Fruit fly (Drosophila melanogaster) whole organism, embryonic: Measurements from ENCODE around the gene Cyp4ac3.

Experiments used
- Aef1 ChIP-seq: fragments of 200-800 bp; sonication (Bioruptor generic); IDR thresholded peaks from 3 replicates; pipeline ENCODE4 v1.3.6; 2022; ENCODE audit warnings: missing biosample characterization, missing genetic modification characterization
- BEAF-32 ChIP-seq: fragments of 200-800 bp; sonication (Bioruptor generic); optimal IDR thresholded peaks from 3 replicates; lab custom pipeline; 2017; ENCODE audit warnings: missing biosample characterization, missing genetic modification characterization, mild to moderate bottlenecking, moderate library complexity, missing genetic modification reagents
- BtbVII ChIP-seq: fragments of 200-800 bp; sonication (Bioruptor generic); optimal IDR thresholded peaks from 3 replicates; lab custom pipeline; 2017; ENCODE audit warnings: missing biosample characterization, mild to moderate bottlenecking, missing genetic modification characterization
- CG10147 ChIP-seq: fragments of 200-800 bp; sonication (Bioruptor generic); optimal IDR thresholded peaks from 2 replicates; lab custom pipeline; 2019; ENCODE audit warnings: missing biosample characterization, mild to moderate bottlenecking, missing genetic modification characterization, moderate library complexity
- CG11456 ChIP-seq: fragments of 200-800 bp; sonication (Bioruptor generic); IDR thresholded peaks from 3 replicates; pipeline ENCODE4 v1.3.6; 2022; ENCODE audit warnings: missing biosample characterization, missing genetic modification characterization
- CG13624 ChIP-seq: fragments of 200-800 bp; sonication (Bioruptor generic); optimal IDR thresholded peaks from 2 replicates; lab custom pipeline; 2016; ENCODE audit warnings: missing biosample characterization, missing genetic modification characterization
- CG1529 ChIP-seq: fragments of 200-800 bp; sonication (Bioruptor generic); optimal IDR thresholded peaks from 3 replicates; lab custom pipeline; 2018; ENCODE audit warnings: missing biosample characterization, missing genetic modification characterization
- CG16863 ChIP-seq: fragments of 200-800 bp; sonication (Bioruptor generic); optimal IDR thresholded peaks from 3 replicates; lab custom pipeline; 2016; ENCODE audit warnings: missing biosample characterization, missing genetic modification characterization
- CG17359 ChIP-seq: fragments of 200-800 bp; sonication (Bioruptor generic); optimal IDR thresholded peaks from 3 replicates; lab custom pipeline; 2018; ENCODE audit warnings: missing biosample characterization, mild to moderate bottlenecking, missing genetic modification characterization, moderate library complexity
- CG18476 ChIP-seq: fragments of 200-800 bp; sonication (Bioruptor generic); optimal IDR thresholded peaks from 2 replicates; lab custom pipeline; 2016; ENCODE audit warnings: missing biosample characterization, mild to moderate bottlenecking, missing genetic modification characterization
- CG2202 ChIP-seq: fragments of 200-800 bp; sonication (Bioruptor generic); optimal IDR thresholded peaks from 2 replicates; lab custom pipeline; 2018; ENCODE audit warnings: missing biosample characterization, mild to moderate bottlenecking, missing genetic modification characterization
- CG33557 ChIP-seq: fragments of 200-800 bp; sonication (Bioruptor generic); optimal IDR thresholded peaks from 2 replicates; lab custom pipeline; 2019; ENCODE audit warnings: missing biosample characterization, mild to moderate bottlenecking, missing genetic modification characterization, moderate library complexity
- CG42726 ChIP-seq: fragments of 200-800 bp; sonication (Bioruptor generic); IDR thresholded peaks from 2 replicates; pipeline ENCODE4 v1.3.6; 2022; ENCODE audit warnings: missing biosample characterization, missing genetic modification characterization; ENCODE audit not compliant: partially characterized antibody
- CG4820 ChIP-seq: fragments of 200-800 bp; sonication (Bioruptor generic); optimal IDR thresholded peaks from 3 replicates; lab custom pipeline; 2016; ENCODE audit warnings: missing biosample characterization, missing genetic modification characterization
- CG5953 ChIP-seq: fragments of 200-800 bp; sonication (Bioruptor generic); IDR thresholded peaks from 2 replicates; pipeline ENCODE4 v1.3.6; 2022; ENCODE audit warnings: missing biosample characterization, missing genetic modification characterization
- CG6765 ChIP-seq: fragments of 200-800 bp; sonication (Bioruptor generic); optimal IDR thresholded peaks from 3 replicates; lab custom pipeline; 2017; ENCODE audit warnings: missing biosample characterization, mild to moderate bottlenecking, missing genetic modification characterization
- CG7271 ChIP-seq: fragments of 200-800 bp; sonication (Bioruptor generic); optimal IDR thresholded peaks from 2 replicates; lab custom pipeline; 2018; ENCODE audit warnings: missing biosample characterization, mild to moderate bottlenecking, missing genetic modification characterization, moderate library complexity
- CG7987 ChIP-seq: fragments of 200-800 bp; sonication (Bioruptor generic); optimal IDR thresholded peaks from 2 replicates; lab custom pipeline; 2018; ENCODE audit warnings: missing biosample characterization, mild to moderate bottlenecking, missing genetic modification characterization, moderate library complexity
- CG9437 ChIP-seq: fragments of 200-800 bp; sonication (Bioruptor generic); optimal IDR thresholded peaks from 2 replicates; lab custom pipeline; 2018; ENCODE audit warnings: missing biosample characterization, mild to moderate bottlenecking, missing genetic modification characterization
- D ChIP-seq, 2 experiments: fragments of 200-800 bp in 1 of 2; fragments of >200 bp in 1 of 2; sonication (Bioruptor generic) in 1 of 2; optimal IDR thresholded peaks; 2 replicates in 1 of 2; 3 replicates in 1 of 2; lab custom pipeline; 2017; ENCODE audit warnings: mild to moderate bottlenecking in 1 of 2, missing biosample characterization in 1 of 2, missing genetic modification characterization in 1 of 2, missing genetic modification reagents in 1 of 2
- D19B ChIP-seq: fragments of 200-800 bp; sonication (Bioruptor generic); optimal IDR thresholded peaks from 2 replicates; lab custom pipeline; 2017; ENCODE audit warnings: missing biosample characterization, mild to moderate bottlenecking, missing genetic modification characterization
- Dip2 ChIP-seq: fragments of 200-800 bp; sonication (Bioruptor generic); IDR thresholded peaks from 2 replicates; pipeline ENCODE4 v1.3.6; 2022; ENCODE audit warnings: missing biosample characterization, missing genetic modification characterization
- H2.0 ChIP-seq: fragments of 200-800 bp; sonication (Bioruptor generic); IDR thresholded peaks from 2 replicates; pipeline ENCODE4 v1.3.6; 2022; ENCODE audit warnings: missing biosample characterization, missing genetic modification characterization
- HmgZ ChIP-seq: fragments of 200-800 bp; sonication (Bioruptor generic); optimal IDR thresholded peaks from 2 replicates; lab custom pipeline; 2018; ENCODE audit warnings: missing biosample characterization, mild to moderate bottlenecking, missing genetic modification characterization
- Hmr ChIP-seq: fragments of 200-800 bp; sonication (Bioruptor generic); optimal IDR thresholded peaks from 3 replicates; lab custom pipeline; 2017; ENCODE audit warnings: mild to moderate bottlenecking, missing biosample characterization, missing genetic modification reagents, missing genetic modification characterization
- MBD-R2 ChIP-seq: fragments of 200-800 bp; sonication (Bioruptor generic); IDR thresholded peaks from 2 replicates; pipeline ENCODE4 v1.3.6; 2022; ENCODE audit warnings: missing biosample characterization, missing genetic modification characterization
- Nf-YC ChIP-seq: fragments of 200-800 bp; optimal IDR thresholded peaks from 3 replicates; lab custom pipeline; 2019; ENCODE audit warnings: missing biosample characterization, mild to moderate bottlenecking, missing genetic modification characterization, moderate library complexity
- PHDP ChIP-seq: fragments of 200-800 bp; sonication (Bioruptor generic); optimal IDR thresholded peaks from 3 replicates; lab custom pipeline; 2018; ENCODE audit warnings: missing biosample characterization, mild to moderate bottlenecking, missing genetic modification characterization, moderate library complexity
- Sry-δ ChIP-seq: fragments of 200-800 bp; sonication (Bioruptor generic); optimal IDR thresholded peaks from 2 replicates; lab custom pipeline; 2016; ENCODE audit warnings: missing biosample characterization, missing genetic modification characterization
- TFAM ChIP-seq: fragments of 200-800 bp; sonication (Bioruptor generic); optimal IDR thresholded peaks from 2 replicates; lab custom pipeline; 2017; ENCODE audit warnings: missing biosample characterization, missing genetic modification characterization, inconsistent platforms
- Tbp ChIP-seq: fragments of >200 bp; optimal IDR thresholded peaks from 2 replicates; lab custom pipeline; 2018; ENCODE audit warnings: missing biosample characterization, missing genetic modification characterization
- bsh ChIP-seq, 2 experiments: fragments of 200-800 bp; sonication (Bioruptor generic); optimal IDR thresholded peaks; 2 replicates each; lab custom pipeline; 2017 to 2018; ENCODE audit warnings: mild to moderate bottlenecking in 2 of 2, missing biosample characterization in 2 of 2, missing genetic modification characterization in 2 of 2, moderate library complexity in 1 of 2
- cad ChIP-seq: fragments of >200 bp; optimal IDR thresholded peaks from 2 replicates; lab custom pipeline; 2017; ENCODE audit warnings: missing biosample characterization, missing genetic modification characterization
- chinmo ChIP-seq: fragments of 200-800 bp; sonication (Bioruptor generic); IDR thresholded peaks from 4 replicates; pipeline ENCODE4 v1.3.6; 2022; ENCODE audit warnings: missing biosample characterization, missing genetic modification characterization; ENCODE audit not compliant: partially characterized antibody
- chn ChIP-seq: fragments of 200-800 bp; sonication (Bioruptor generic); optimal IDR thresholded peaks from 2 replicates; lab custom pipeline; 2016; ENCODE audit warnings: missing biosample characterization, missing genetic modification characterization
- crol ChIP-seq: fragments of 200-800 bp; sonication (Bioruptor generic); IDR thresholded peaks from 2 replicates; pipeline ENCODE4 v1.3.6; 2022; ENCODE audit warnings: missing biosample characterization, missing genetic modification characterization
- gfzf ChIP-seq: fragments of 200-800 bp; sonication (Bioruptor generic); optimal IDR thresholded peaks from 2 replicates; lab custom pipeline; 2016; ENCODE audit warnings: missing biosample characterization, mild to moderate bottlenecking, missing genetic modification characterization, moderate library complexity
- ind ChIP-seq: fragments of 200-800 bp; sonication (Bioruptor generic); optimal IDR thresholded peaks from 3 replicates; lab custom pipeline; 2016; ENCODE audit warnings: missing biosample characterization, missing genetic modification characterization
- klu ChIP-seq: fragments of 200-800 bp; sonication (Bioruptor generic); IDR thresholded peaks from 2 replicates; pipeline ENCODE4 v1.3.6; 2022; ENCODE audit warnings: missing biosample characterization, missing genetic modification characterization
- maf-S ChIP-seq: fragments of 200-800 bp; sonication (Bioruptor generic); optimal IDR thresholded peaks from 2 replicates; lab custom pipeline; 2016; ENCODE audit warnings: missing biosample characterization, missing genetic modification characterization
- odd ChIP-seq: fragments of 200-800 bp; sonication (Bioruptor generic); optimal IDR thresholded peaks from 2 replicates; lab custom pipeline; 2017; ENCODE audit warnings: missing biosample characterization, mild to moderate bottlenecking, missing genetic modification characterization
- onecut ChIP-seq: fragments of 200-800 bp; sonication (Bioruptor generic); IDR thresholded peaks from 2 replicates; pipeline ENCODE4 v1.3.6; 2022; ENCODE audit warnings: missing biosample characterization, missing genetic modification characterization
- pfk ChIP-seq: fragments of 200-800 bp; sonication (Bioruptor generic); optimal IDR thresholded peaks from 2 replicates; lab custom pipeline; 2018; ENCODE audit warnings: missing biosample characterization, mild to moderate bottlenecking, missing genetic modification characterization, moderate library complexity
- rib ChIP-seq: fragments of 200-800 bp; sonication (Bioruptor generic); IDR thresholded peaks from 2 replicates; pipeline ENCODE4 v1.3.6; 2022; ENCODE audit warnings: missing biosample characterization, missing genetic modification characterization
- schlank ChIP-seq: fragments of 200-800 bp; sonication (Bioruptor generic); optimal IDR thresholded peaks from 2 replicates; lab custom pipeline; 2018; ENCODE audit warnings: missing biosample characterization, mild to moderate bottlenecking, missing genetic modification characterization
- sob ChIP-seq: fragments of 200-800 bp; sonication (Bioruptor generic); IDR thresholded peaks from 2 replicates; pipeline ENCODE4 v1.3.6; 2022; ENCODE audit warnings: missing biosample characterization, missing genetic modification characterization
- ssp ChIP-seq: fragments of 200-800 bp; sonication (Bioruptor generic); IDR thresholded peaks from 2 replicates; pipeline ENCODE4 v1.3.6; 2022; ENCODE audit warnings: missing biosample characterization, missing genetic modification characterization
- vnd ChIP-seq: fragments of 200-800 bp; sonication (Bioruptor generic); IDR thresholded peaks from 3 replicates; pipeline ENCODE4 v1.3.6; 2022; ENCODE audit warnings: missing biosample characterization, missing genetic modification characterization; ENCODE audit not compliant: partially characterized antibody
- zen ChIP-seq: fragments of 200-800 bp; sonication (Bioruptor generic); optimal IDR thresholded peaks from 3 replicates; lab custom pipeline; 2018; ENCODE audit warnings: missing biosample characterization, mild to moderate bottlenecking, missing genetic modification characterization, moderate library complexity

The Cyp4ac3 gene

DNA sequence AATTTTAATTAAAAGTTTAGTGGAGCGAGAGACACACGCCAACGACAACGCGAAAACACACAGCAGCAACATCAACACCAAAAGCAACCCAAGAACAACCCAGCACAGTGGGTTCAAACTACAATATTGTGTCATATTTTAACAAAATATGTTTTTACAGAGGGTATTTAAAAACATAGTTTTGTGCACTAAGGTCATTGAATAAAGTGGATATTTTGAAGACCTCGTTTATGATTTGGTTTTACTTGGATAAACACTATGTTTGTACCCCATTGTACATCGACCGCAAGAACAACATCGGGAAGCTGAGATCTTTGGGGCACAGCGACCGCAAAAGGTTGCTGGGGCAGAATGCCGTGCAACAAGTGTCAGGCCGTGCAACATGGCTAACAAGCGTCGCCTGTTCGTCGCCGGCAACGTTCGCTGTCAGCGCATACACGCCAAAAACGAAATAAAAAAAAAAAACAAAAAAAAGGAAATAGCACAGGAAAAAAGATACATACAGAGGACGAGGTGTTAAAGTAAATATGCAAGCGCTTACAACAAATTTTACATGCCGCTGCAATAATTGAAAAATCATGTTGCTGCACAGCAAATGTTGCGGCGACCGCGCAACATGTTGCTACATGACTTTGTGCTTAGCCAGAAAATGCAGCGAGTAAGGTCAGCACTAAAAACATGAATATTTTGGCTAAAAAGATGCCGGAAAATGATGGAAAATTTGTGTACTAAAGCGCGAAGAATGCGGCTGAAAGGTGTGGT lies 6.9 kb upstream of the Cyp4ac3 start (continued):
- TF ChIP-seq MBD-R2 (GFP tag; lab: Robert Waterston, UW) (no peak), H2.0 (GFP tag; lab: Robert Waterston, UW) (peak; percentile 49), sob (GFP tag; lab: Robert Waterston, UW) (0 out of 2 replicates have a peak, but pooled peaks have one; percentile 18), Aef1 (GFP tag; lab: Robert Waterston, UW) (no peak; the same call in 2 of the 3 replicates), CG11456 (GFP tag; lab: Robert Waterston, UW) (no peak), chinmo (GFP tag; lab: Robert Waterston, UW) (0 out of 4 replicates have a peak, but pooled peaks have one; percentile 23), HmgZ (tag; lab: Kevin White, UChicago) (no peak), CG10147 (GFP tag; lab: Kevin White, UChicago) (no peak), Sry-δ (no peak), BtbVII (GFP tag; lab: Kevin White, UChicago) (no peak), maf-S (GFP tag; lab: Kevin White, UChicago) (no peak), CG6765 (GFP tag; lab: Kevin White, UChicago) (no peak), CG7987 (GFP tag; lab: Kevin White, UChicago) (no peak), bsh (GFP tag; optimal IDR thresholded peaks at IDR 0.05; lab: Kevin White, UChicago) (peak; percentile 66 to 75), Tbp (no peak), ssp (GFP tag; lab: Robert Waterston, UW) (no peak), D (optimal IDR thresholded peaks at IDR 0.05; lab: Kevin White, UChicago) (no peak), D (GFP tag; optimal IDR thresholded peaks at IDR 0.05; lab: Kevin White, UChicago) (no peak), crol (GFP tag; lab: Robert Waterston, UW) (no peak), odd (GFP tag; lab: Kevin White, UChicago) (no peak), TFAM (GFP tag; lab: Kevin White, UChicago) (no peak), klu (GFP tag; lab: Robert Waterston, UW) (no peak), CG1529 (GFP tag; lab: Kevin White, UChicago) (no peak), Hmr (GFP tag; lab: Kevin White, UChicago) (no peak), CG13624 (no peak), CG16863 (GFP tag; lab: Kevin White, UChicago) (peak; percentile 22), Dip2 (GFP tag; lab: Robert Waterston, UW) (no peak), D19B (GFP tag; lab: Kevin White, UChicago) (no peak), CG17359 (tag; lab: Kevin White, UChicago) (peak; percentile 7), CG9437 (GFP tag; lab: Kevin White, UChicago) (no peak), CG33557 (no peak), gfzf (GFP tag; lab: Kevin White, UChicago) (no peak), PHDP (tag; lab: Kevin White, UChicago) (peak; percentile 6), CG2202 (tag; lab: Kevin White, UChicago) (no peak), cad (GFP tag; lab: Kevin White, UChicago) (no peak), onecut (GFP tag; lab: Robert Waterston, UW) (no peak), rib (no peak), CG7271 (tag; lab: Kevin White, UChicago) (no peak), ind (GFP tag; lab: Kevin White, UChicago) (peak; percentile 12), vnd (GFP tag; lab: Robert Waterston, UW) (no peak), CG18476 (GFP tag; lab: Kevin White, UChicago) (no peak), BEAF-32 (GFP tag; lab: Kevin White, UChicago) (no peak), Nf-YC (tag; lab: Kevin White, UChicago) (no peak), pfk (no peak), zen (tag; lab: Kevin White, UChicago) (no peak), CG4820 (GFP tag; lab: Kevin White, UChicago) (peak; percentile 34), CG5953 (GFP tag; lab: Robert Waterston, UW) (no peak), chn (peak; percentile 28), CG42726 (GFP tag; lab: Robert Waterston, UW) (no peak), schlank (tag; lab: Kevin White, UChicago) (no peak)
